Fruit fly (Drosophila melanogaster) whole organism, embryonic: ENCODE data around the gene CG42827.

Source experiments
- Ada2b ChIP-seq: fragments of 200-800 bp; sonication (Bioruptor generic); IDR thresholded peaks from 2 replicates; pipeline ENCODE4 v1.3.6; 2022; ENCODE audit warnings: missing biosample characterization, missing genetic modification characterization
- BtbVII ChIP-seq: fragments of 200-800 bp; sonication (Bioruptor generic); optimal IDR thresholded peaks from 3 replicates; lab custom pipeline; 2017; ENCODE audit warnings: missing biosample characterization, mild to moderate bottlenecking, missing genetic modification characterization
- Bteb2 ChIP-seq: fragments of 200-800 bp; sonication (Bioruptor generic); optimal IDR thresholded peaks from 2 replicates; lab custom pipeline; 2016; ENCODE audit warnings: missing biosample characterization, missing genetic modification characterization
- CG10147 ChIP-seq: fragments of 200-800 bp; sonication (Bioruptor generic); optimal IDR thresholded peaks from 2 replicates; lab custom pipeline; 2019; ENCODE audit warnings: missing biosample characterization, mild to moderate bottlenecking, missing genetic modification characterization, moderate library complexity
- CG12659 ChIP-seq: fragments of 200-800 bp; sonication (Bioruptor generic); optimal IDR thresholded peaks from 3 replicates; lab custom pipeline; 2017; ENCODE audit warnings: mild to moderate bottlenecking, missing biosample characterization, missing genetic modification reagents, missing genetic modification characterization
- CG12744 ChIP-seq: fragments of 200-800 bp; sonication (Bioruptor generic); optimal IDR thresholded peaks from 2 replicates; lab custom pipeline; 2016; ENCODE audit warnings: missing biosample characterization, missing genetic modification characterization
- CG14014 ChIP-seq: fragments of 200-800 bp; sonication (Bioruptor generic); IDR thresholded peaks from 2 replicates; pipeline ENCODE4 v1.3.6; 2022; ENCODE audit warnings: missing biosample characterization, missing genetic modification characterization
- CG15514 ChIP-seq: fragments of 200-800 bp; sonication (Bioruptor generic); optimal IDR thresholded peaks from 3 replicates; lab custom pipeline; 2017; ENCODE audit warnings: missing biosample characterization, missing genetic modification characterization, mild to moderate bottlenecking, moderate library complexity, missing genetic modification reagents
- CG17186 ChIP-seq: fragments of 200-800 bp; sonication (Bioruptor generic); optimal IDR thresholded peaks from 3 replicates; lab custom pipeline; 2017; ENCODE audit warnings: missing biosample characterization, missing genetic modification reagents, missing genetic modification characterization
- CG17385 ChIP-seq: fragments of 200-800 bp; sonication (Bioruptor generic); optimal IDR thresholded peaks from 3 replicates; lab custom pipeline; 2018; ENCODE audit warnings: missing biosample characterization, mild to moderate bottlenecking, missing genetic modification characterization
- CG17912 ChIP-seq: fragments of 200-800 bp; sonication (Bioruptor generic); optimal IDR thresholded peaks from 2 replicates; lab custom pipeline; 2018; ENCODE audit warnings: missing biosample characterization, mild to moderate bottlenecking, missing genetic modification characterization
- CG18599 ChIP-seq: fragments of 200-800 bp; sonication (Bioruptor generic); optimal IDR thresholded peaks from 3 replicates; lab custom pipeline; 2017; ENCODE audit warnings: missing biosample characterization, missing genetic modification characterization, mild to moderate bottlenecking, moderate library complexity, missing genetic modification reagents
- CG2129 ChIP-seq: fragments of 200-800 bp; sonication (Bioruptor generic); IDR thresholded peaks from 2 replicates; pipeline ENCODE4 v1.3.6; 2022; ENCODE audit warnings: missing biosample characterization, missing genetic modification characterization; ENCODE audit not compliant: partially characterized antibody
- CG30020 ChIP-seq: fragments of 200-800 bp; optimal IDR thresholded peaks from 2 replicates; lab custom pipeline; 2019; ENCODE audit warnings: missing biosample characterization, mild to moderate bottlenecking, missing genetic modification characterization, moderate library complexity
- CG30431 ChIP-seq: fragments of 200-800 bp; sonication (Bioruptor generic); optimal IDR thresholded peaks from 2 replicates; lab custom pipeline; 2017; ENCODE audit warnings: missing biosample characterization, missing genetic modification characterization
- CG31388 ChIP-seq: fragments of 200-800 bp; sonication (Bioruptor generic); optimal IDR thresholded peaks from 2 replicates; lab custom pipeline; 2016; ENCODE audit warnings: missing biosample characterization, missing genetic modification characterization
- CG6654 ChIP-seq: fragments of 200-800 bp; sonication (Bioruptor generic); optimal IDR thresholded peaks from 2 replicates; lab custom pipeline; 2017; ENCODE audit warnings: missing biosample characterization, mild to moderate bottlenecking, missing genetic modification characterization
- CG7372 ChIP-seq: fragments of 200-800 bp; sonication (Bioruptor generic); IDR thresholded peaks from 2 replicates; pipeline ENCODE4 v1.3.6; 2022; ENCODE audit warnings: missing biosample characterization, missing genetic modification characterization
- CG7745 ChIP-seq: fragments of 200-800 bp; sonication (Bioruptor generic); optimal IDR thresholded peaks from 2 replicates; lab custom pipeline; 2018; ENCODE audit warnings: missing biosample characterization, mild to moderate bottlenecking, missing genetic modification characterization, moderate library complexity
- CG8290 ChIP-seq, 3 experiments: fragments of 200-800 bp; sonication (Bioruptor generic); optimal IDR thresholded peaks; 2 replicates each; lab custom pipeline; 2016 to 2019; ENCODE audit warnings: missing biosample characterization in 3 of 3, missing genetic modification characterization in 3 of 3, mild to moderate bottlenecking in 2 of 3, moderate library complexity in 1 of 3
- D ChIP-seq, 2 experiments: fragments of 200-800 bp in 1 of 2; fragments of >200 bp in 1 of 2; sonication (Bioruptor generic) in 1 of 2; optimal IDR thresholded peaks; 2 replicates in 1 of 2; 3 replicates in 1 of 2; lab custom pipeline; 2017; ENCODE audit warnings: mild to moderate bottlenecking in 1 of 2, missing biosample characterization in 1 of 2, missing genetic modification characterization in 1 of 2, missing genetic modification reagents in 1 of 2
- D19A ChIP-seq: fragments of 200-800 bp; optimal IDR thresholded peaks from 3 replicates; lab custom pipeline; 2019; ENCODE audit warnings: missing biosample characterization, mild to moderate bottlenecking, missing genetic modification characterization, moderate library complexity
- Dek ChIP-seq: fragments of 200-800 bp; sonication (Bioruptor generic); optimal IDR thresholded peaks from 3 replicates; lab custom pipeline; 2019; ENCODE audit warnings: missing biosample characterization, mild to moderate bottlenecking, missing genetic modification characterization, moderate library complexity
- HHEX ChIP-seq: fragments of 200-800 bp; sonication (Bioruptor generic); optimal IDR thresholded peaks from 3 replicates; lab custom pipeline; 2017; ENCODE audit warnings: missing biosample characterization, mild to moderate bottlenecking, missing genetic modification characterization, missing genetic modification reagents
- HLH3B ChIP-seq: fragments of 200-800 bp; sonication (Bioruptor generic); IDR thresholded peaks from 2 replicates; pipeline ENCODE4 v1.3.6; 2022; ENCODE audit warnings: missing biosample characterization, missing genetic modification characterization
- Hr51 ChIP-seq, 2 experiments: fragments of 200-800 bp; sonication (Bioruptor generic); optimal IDR thresholded peaks; 2 replicates in 1 of 2; 3 replicates in 1 of 2; lab custom pipeline; 2016 to 2018; ENCODE audit warnings: missing biosample characterization in 2 of 2, missing genetic modification characterization in 2 of 2, mild to moderate bottlenecking in 1 of 2, moderate library complexity in 1 of 2
- Lhr ChIP-seq: fragments of 200-800 bp; sonication (Bioruptor generic); optimal IDR thresholded peaks from 3 replicates; lab custom pipeline; 2017; ENCODE audit warnings: mild to moderate bottlenecking, missing biosample characterization, missing genetic modification reagents, missing genetic modification characterization
- Mad ChIP-seq: fragments of 200-800 bp; sonication (Bioruptor generic); optimal IDR thresholded peaks from 2 replicates; lab custom pipeline; 2016; ENCODE audit warnings: missing biosample characterization, missing genetic modification characterization
- NFAT ChIP-seq: fragments of 200-800 bp; sonication (Bioruptor generic); IDR thresholded peaks from 2 replicates; pipeline ENCODE4 v1.3.6; 2022; ENCODE audit warnings: missing biosample characterization, missing genetic modification characterization
- Optix ChIP-seq: fragments of 200-800 bp; sonication (Bioruptor generic); IDR thresholded peaks from 3 replicates; pipeline ENCODE4 v1.3.6; 2022; ENCODE audit warnings: missing biosample characterization, missing genetic modification characterization
- PHDP ChIP-seq: fragments of 200-800 bp; sonication (Bioruptor generic); optimal IDR thresholded peaks from 3 replicates; lab custom pipeline; 2018; ENCODE audit warnings: missing biosample characterization, mild to moderate bottlenecking, missing genetic modification characterization, moderate library complexity
- YL-1 ChIP-seq: fragments of 200-800 bp; sonication (Bioruptor generic); optimal IDR thresholded peaks from 3 replicates; lab custom pipeline; 2017; ENCODE audit warnings: missing biosample characterization, mild to moderate bottlenecking, missing genetic modification characterization
- ab ChIP-seq: fragments of 200-800 bp; sonication (Bioruptor generic); optimal IDR thresholded peaks from 2 replicates; lab custom pipeline; 2016; ENCODE audit warnings: missing biosample characterization, missing genetic modification characterization
- caup ChIP-seq: fragments of 200-800 bp; sonication (Bioruptor generic); optimal IDR thresholded peaks from 3 replicates; lab custom pipeline; 2017; ENCODE audit warnings: missing biosample characterization, mild to moderate bottlenecking, missing genetic modification characterization, moderate library complexity; ENCODE audit not compliant: severe bottlenecking
- chinmo ChIP-seq: fragments of 200-800 bp; sonication (Bioruptor generic); IDR thresholded peaks from 4 replicates; pipeline ENCODE4 v1.3.6; 2022; ENCODE audit warnings: missing biosample characterization, missing genetic modification characterization; ENCODE audit not compliant: partially characterized antibody
- ci ChIP-seq: fragments of 200-800 bp; sonication (Bioruptor generic); IDR thresholded peaks from 3 replicates; pipeline ENCODE4 v1.3.6; 2022; ENCODE audit warnings: missing biosample characterization, missing genetic modification characterization
- crc ChIP-seq: fragments of 200-800 bp; sonication (Bioruptor generic); optimal IDR thresholded peaks from 2 replicates; lab custom pipeline; 2016; ENCODE audit warnings: missing biosample characterization, missing genetic modification characterization
- dm ChIP-seq: fragments of 200-800 bp; sonication (Bioruptor generic); optimal IDR thresholded peaks from 3 replicates; lab custom pipeline; 2016; ENCODE audit warnings: missing biosample characterization, missing genetic modification characterization
- eyg ChIP-seq: fragments of 200-800 bp; sonication (Bioruptor generic); optimal IDR thresholded peaks from 3 replicates; lab custom pipeline; 2016; ENCODE audit warnings: missing biosample characterization, missing genetic modification characterization
- gem ChIP-seq: fragments of 200-800 bp; sonication (Bioruptor generic); optimal IDR thresholded peaks from 2 replicates; lab custom pipeline; 2019; ENCODE audit warnings: missing biosample characterization, mild to moderate bottlenecking, missing genetic modification characterization, moderate library complexity
- jing ChIP-seq: fragments of 200-800 bp; sonication (Bioruptor generic); optimal IDR thresholded peaks from 2 replicates; lab custom pipeline; 2018; ENCODE audit warnings: missing biosample characterization, mild to moderate bottlenecking, missing genetic modification characterization
- lbe ChIP-seq: fragments of 200-800 bp; sonication (Bioruptor generic); optimal IDR thresholded peaks from 2 replicates; lab custom pipeline; 2016; ENCODE audit warnings: missing biosample characterization, mild to moderate bottlenecking, missing genetic modification characterization
- lilli ChIP-seq: fragments of 200-800 bp; sonication (Bioruptor generic); optimal IDR thresholded peaks from 3 replicates; lab custom pipeline; 2016; ENCODE audit warnings: missing biosample characterization, missing genetic modification characterization
- lmd ChIP-seq: fragments of 200-800 bp; sonication (Bioruptor generic); IDR thresholded peaks from 2 replicates; pipeline ENCODE4 v1.3.6; 2022; ENCODE audit warnings: missing biosample characterization, missing genetic modification characterization
- luna ChIP-seq: fragments of 200-800 bp; sonication (Bioruptor generic); optimal IDR thresholded peaks from 2 replicates; lab custom pipeline; 2016; ENCODE audit warnings: missing biosample characterization, missing genetic modification characterization
- maf-S ChIP-seq: fragments of 200-800 bp; sonication (Bioruptor generic); optimal IDR thresholded peaks from 2 replicates; lab custom pipeline; 2016; ENCODE audit warnings: missing biosample characterization, missing genetic modification characterization
- onecut ChIP-seq: fragments of 200-800 bp; sonication (Bioruptor generic); IDR thresholded peaks from 2 replicates; pipeline ENCODE4 v1.3.6; 2022; ENCODE audit warnings: missing biosample characterization, missing genetic modification characterization
- tna ChIP-seq: fragments of 200-800 bp; sonication (Bioruptor generic); IDR thresholded peaks from 2 replicates; pipeline ENCODE4 v1.3.6; 2022; ENCODE audit warnings: missing biosample characterization, missing genetic modification characterization; ENCODE audit not compliant: partially characterized antibody
- unc-4 ChIP-seq: fragments of 200-800 bp; sonication (Bioruptor generic); IDR thresholded peaks from 2 replicates; pipeline ENCODE4 v1.3.6; 2022; ENCODE audit warnings: missing biosample characterization, missing genetic modification characterization; ENCODE audit not compliant: partially characterized antibody

CG42827 gene

DNA sequence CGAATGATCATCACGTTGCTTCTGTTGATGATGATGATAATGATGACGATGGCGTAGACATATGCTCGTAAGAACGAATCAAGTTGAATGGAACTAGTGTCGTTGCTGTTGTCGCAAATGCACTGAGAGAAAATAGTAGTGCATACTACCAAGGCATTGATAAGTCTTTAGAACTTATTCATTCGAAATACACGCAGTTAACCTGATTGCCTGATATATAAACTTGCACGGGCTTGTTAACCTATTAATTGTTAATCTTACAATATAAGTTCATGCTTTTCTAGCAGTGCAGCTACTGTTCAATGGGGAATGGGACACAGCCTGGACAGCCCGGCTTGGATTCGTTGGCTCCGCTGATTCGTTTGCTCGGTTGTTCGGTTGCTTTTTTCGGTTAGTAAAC is 46.4 kb upstream of the CG42827 start (continued):
- TF ChIP-seq CG14014 (GFP tag; lab: Robert Waterston, UW) (peak; percentile 77), PHDP (tag; lab: Kevin White, UChicago) (peak; percentile 83), Hr51 (GFP tag; optimal IDR thresholded peaks at IDR 0.05; lab: Kevin White, UChicago) (peak; percentile 65 to 70), CG8290 (GFP tag; optimal IDR thresholded peaks at IDR 0.05; lab: Kevin White, UChicago) (peak; percentile 78), CG8290 (tag; optimal IDR thresholded peaks at IDR 0.05; lab: Kevin White, UChicago) (peak; percentile 13 to 96), jing (GFP tag; lab: Kevin White, UChicago) (peak; percentile 84), CG6654 (GFP tag; lab: Kevin White, UChicago) (peak; percentile 62), Ada2b (GFP tag; lab: Robert Waterston, UW) (peak; percentile 67), CG15514 (GFP tag; lab: Kevin White, UChicago) (peak; percentile 68), Optix (GFP tag; lab: Robert Waterston, UW) (peak; percentile 86), D (optimal IDR thresholded peaks at IDR 0.05; lab: Kevin White, UChicago) (no peak), D (GFP tag; optimal IDR thresholded peaks at IDR 0.05; lab: Kevin White, UChicago) (peak; percentile 83), Lhr (GFP tag; lab: Kevin White, UChicago) (peak; percentile 52), Dek (peak; percentile 69), unc-4 (GFP tag; lab: Robert Waterston, UW) (no peak), CG17186 (GFP tag; lab: Kevin White, UChicago) (peak; percentile 53), CG18599 (GFP tag; lab: Kevin White, UChicago) (peak; percentile 86), HHEX (GFP tag; lab: Kevin White, UChicago) (peak; percentile 73), crc (peak; percentile 80), ci (GFP tag; lab: Robert Waterston, UW) (peak; percentile 93), NFAT (GFP tag; lab: Robert Waterston, UW) (peak; percentile 50), lilli (peak; percentile 87), CG7372 (GFP tag; lab: Robert Waterston, UW) (peak; percentile 73), CG31388 (GFP tag; lab: Kevin White, UChicago) (peak; percentile 56), CG2129 (GFP tag; lab: Robert Waterston, UW) (no peak), CG12659 (peak; percentile 76), luna (peak; percentile 20), tna (no peak), Bteb2 (peak; percentile 70), CG17385 (GFP tag; lab: Kevin White, UChicago) (peak; percentile 74), lbe (GFP tag; lab: Kevin White, UChicago) (no peak), CG30020 (tag; lab: Kevin White, UChicago) (no peak), lmd (peak; percentile 86), CG17912 (GFP tag; lab: Kevin White, UChicago) (no peak), onecut (GFP tag; lab: Robert Waterston, UW) (peak; percentile 81), ab (GFP tag; lab: Kevin White, UChicago) (peak; percentile 83), CG12744 (peak; percentile 58), caup (GFP tag; lab: Kevin White, UChicago) (peak; percentile 71), dm (peak; percentile 79), Mad (GFP tag; lab: Kevin White, UChicago) (peak; percentile 75), CG30431 (GFP tag; lab: Kevin White, UChicago) (peak; percentile 80), gem (tag; lab: Kevin White, UChicago) (peak; percentile 93), chinmo (GFP tag; lab: Robert Waterston, UW) (no peak), CG7745 (peak; percentile 48), eyg (GFP tag; lab: Kevin White, UChicago) (peak; percentile 71), CG10147 (GFP tag; lab: Kevin White, UChicago) (peak; percentile 71), HLH3B (GFP tag; lab: Robert Waterston, UW) (peak; percentile 81), YL-1 (GFP tag; lab: Kevin White, UChicago) (peak; percentile 38), BtbVII (GFP tag; lab: Kevin White, UChicago) (peak; percentile 63), maf-S (peak; percentile 78), D19A (tag; lab: Kevin White, UChicago) (peak; percentile 79)
